Worm (Caenorhabditis elegans) whole organism, early embryonic: ENCODE measurements around the gene F10C2.5.

Source experiments
- B0310.2 ChIP-seq: sonication (generic microtip); optimal IDR thresholded peaks from 2 replicates; lab custom pipeline; 2016; ENCODE audit warnings: mild to moderate bottlenecking, missing genetic modification characterization, missing compliant biosample characterization
- ama-1 ChIP-seq: fragments of 150-350 bp; optimal IDR thresholded peaks from 2 replicates; lab custom pipeline; 2014
- ceh-36 ChIP-seq: sonication (generic microtip); optimal IDR thresholded peaks from 2 replicates; lab custom pipeline; 2016; ENCODE audit warnings: missing genetic modification characterization, inconsistent platforms, missing compliant biosample characterization
- ets-7 ChIP-seq: sonication (generic microtip); optimal IDR thresholded peaks from 2 replicates; lab custom pipeline; 2016; ENCODE audit warnings: missing genotype, missing genetic modification characterization, missing compliant biosample characterization
- flt-1 ChIP-seq: fragments of 200-800 bp; sonication (Bioruptor generic); IDR thresholded peaks from 2 replicates; pipeline ENCODE4 v1.3.6; 2022; ENCODE audit warnings: missing genetic modification characterization, missing compliant biosample characterization
- hmbx-1 ChIP-seq: sonication (generic microtip); optimal IDR thresholded peaks from 2 replicates; lab custom pipeline; 2016; ENCODE audit warnings: mild to moderate bottlenecking, missing genetic modification characterization, missing compliant biosample characterization
- hnd-1 ChIP-seq: sonication (generic microtip); optimal IDR thresholded peaks from 2 replicates; lab custom pipeline; 2016; ENCODE audit warnings: missing genetic modification characterization, missing compliant biosample characterization
- pes-1 ChIP-seq: fragments of 200-800 bp; sonication (Bioruptor generic); IDR thresholded peaks from 2 replicates; pipeline ENCODE4 v1.3.6; 2022; ENCODE audit warnings: missing genetic modification reagents, missing genetic modification characterization, missing compliant biosample characterization
- sea-1 ChIP-seq: fragments of 200-800 bp; sonication (Bioruptor generic); conservative IDR thresholded peaks from 2 replicates; pipeline ENCODE4 v1.3.6; 2022; ENCODE audit warnings: missing genetic modification characterization, missing compliant biosample characterization
- tbx-11 ChIP-seq: fragments of 200-800 bp; sonication (Bioruptor generic); IDR thresholded peaks from 2 replicates; pipeline ENCODE4 v1.3.6; 2022; ENCODE audit warnings: missing genetic modification characterization, missing compliant biosample characterization

- TF ChIP-seq sea-1 (GFP tag; lab: Robert Waterston, UW) (peak; percentile 93), pes-1 (GFP tag; lab: Robert Waterston, UW) (peak; percentile 98), tbx-11 (peak; percentile 98), ets-7 (peak; percentile 93), B0310.2 (tag; lab: Kevin White, UChicago) (peak; percentile 96), hmbx-1 (tag; lab: Kevin White, UChicago) (peak; percentile 89), ama-1 (lab: Kevin White, UChicago) (no peak), ceh-36 (tag; lab: Kevin White, UChicago) (peak; percentile 97), flt-1 (GFP tag; lab: Robert Waterston, UW) (peak; percentile 98), hnd-1 (tag; lab: Kevin White, UChicago) (peak; percentile 89)
Measured at ce11 chrV:12001747-12002456, 43.3 kb upstream of the F10C2.5 start, which contains the start of gene gcy-33.
